Worm (Caenorhabditis elegans) whole organism, young adult: Measurements from ENCODE around the gene sknr-1.

ENCODE experiments used
- B0035.1 ChIP-seq: sonication (generic microtip); optimal IDR thresholded peaks from 2 replicates; lab custom pipeline; 2016; ENCODE audit warnings: missing genetic modification characterization, mild to moderate bottlenecking, missing compliant biosample characterization, missing genotype, missing genetic modification reagents
- B0336.3 ChIP-seq: fragments of 200-800 bp; sonication (Bioruptor generic); IDR thresholded peaks from 2 replicates; pipeline ENCODE4 v1.3.6; 2022; ENCODE audit warnings: missing genetic modification characterization, missing compliant biosample characterization
- C06A6.2 ChIP-seq: fragments of 200-800 bp; sonication (Bioruptor generic); conservative IDR thresholded peaks from 2 replicates; pipeline ENCODE4 v1.3.6; 2022; ENCODE audit warnings: missing genetic modification characterization, missing compliant biosample characterization
- F37B4.10 ChIP-seq: fragments of 200-800 bp; sonication (Bioruptor generic); IDR thresholded peaks from 2 replicates; pipeline ENCODE4 v1.3.6; 2022; ENCODE audit warnings: missing genetic modification characterization, missing compliant biosample characterization
- F39B2.1 ChIP-seq: fragments of 200-800 bp; sonication (Bioruptor generic); IDR thresholded peaks from 2 replicates; pipeline ENCODE4 v1.3.6; 2022; ENCODE audit warnings: missing genetic modification reagents, missing genetic modification characterization, missing compliant biosample characterization
- F55B11.4 ChIP-seq: sonication (generic microtip); optimal IDR thresholded peaks from 2 replicates; lab custom pipeline; 2016; ENCODE audit warnings: missing compliant biosample characterization, missing genetic modification characterization, borderline replicate concordance; ENCODE audit not compliant: insufficient read depth
- F57C9.4 ChIP-seq: sonication (generic microtip); optimal IDR thresholded peaks from 2 replicates; lab custom pipeline; 2017; ENCODE audit warnings: mild to moderate bottlenecking, missing genetic modification characterization, missing compliant biosample characterization
- K11D2.4 ChIP-seq: fragments of 200-800 bp; sonication (Bioruptor generic); IDR thresholded peaks from 2 replicates; pipeline ENCODE4 v1.3.6; 2022; ENCODE audit warnings: missing genetic modification reagents, missing genetic modification characterization, missing compliant biosample characterization
- T26A5.8 ChIP-seq: sonication (generic microtip); optimal IDR thresholded peaks from 2 replicates; lab custom pipeline; 2016; ENCODE audit warnings: missing genetic modification characterization, missing compliant biosample characterization
- Y53G8AR.9 ChIP-seq: fragments of 200-800 bp; sonication (Bioruptor generic); conservative IDR thresholded peaks from 2 replicates; pipeline ENCODE4 v1.3.6; 2022; ENCODE audit warnings: missing genetic modification reagents, missing genetic modification characterization, missing compliant biosample characterization
- Y67H2A.10 ChIP-seq: fragments of 200-800 bp; sonication (Bioruptor generic); conservative IDR thresholded peaks from 2 replicates; pipeline ENCODE4 v1.3.6; 2022; ENCODE audit warnings: missing genetic modification reagents, missing genetic modification characterization, missing compliant biosample characterization
- Y95B8A.8 ChIP-seq: fragments of 200-800 bp; sonication (Bioruptor generic); IDR thresholded peaks from 2 replicates; pipeline ENCODE4 v1.3.6; 2022; ENCODE audit warnings: missing genetic modification reagents, missing genetic modification characterization, missing compliant biosample characterization
- attf-5 ChIP-seq: fragments of 200-800 bp; sonication (Bioruptor generic); optimal IDR thresholded peaks from 2 replicates; lab custom pipeline; 2018; ENCODE audit warnings: mild to moderate bottlenecking, missing genetic modification characterization, missing compliant biosample characterization
- ccch-3 ChIP-seq: fragments of 200-800 bp; sonication (Bioruptor generic); optimal IDR thresholded peaks from 2 replicates; lab custom pipeline; 2018; ENCODE audit warnings: mild to moderate bottlenecking, missing genetic modification characterization, missing compliant biosample characterization
- ceh-58 ChIP-seq: fragments of 200-800 bp; sonication (Bioruptor generic); IDR thresholded peaks from 2 replicates; pipeline ENCODE4 v1.3.6; 2022; ENCODE audit warnings: missing genetic modification characterization, missing compliant biosample characterization
- egl-18 ChIP-seq: fragments of 200-800 bp; sonication (Bioruptor generic); IDR thresholded peaks from 2 replicates; pipeline ENCODE4 v1.3.6; 2022; ENCODE audit warnings: missing genetic modification reagents, missing genetic modification characterization, missing compliant biosample characterization
- ets-4 ChIP-seq: fragments of 200-800 bp; sonication (Bioruptor generic); optimal IDR thresholded peaks from 2 replicates; lab custom pipeline; 2018; ENCODE audit warnings: mild to moderate bottlenecking, missing genetic modification characterization, missing compliant biosample characterization
- gei-17 ChIP-seq: fragments of 200-800 bp; sonication (Bioruptor generic); optimal IDR thresholded peaks from 2 replicates; lab custom pipeline; 2018; ENCODE audit warnings: mild to moderate bottlenecking, missing genetic modification characterization, missing compliant biosample characterization
- hlh-12 ChIP-seq: sonication (generic microtip); optimal IDR thresholded peaks from 2 replicates; lab custom pipeline; 2016; ENCODE audit warnings: missing genetic modification characterization, missing compliant biosample characterization
- lag-1 ChIP-seq: fragments of 200-800 bp; sonication (Bioruptor generic); IDR thresholded peaks from 2 replicates; pipeline ENCODE4 v1.3.6; 2022; ENCODE audit warnings: missing genetic modification reagents, missing genetic modification characterization, missing compliant biosample characterization
- lin-26 ChIP-seq: fragments of 200-800 bp; sonication (Bioruptor generic); IDR thresholded peaks from 2 replicates; pipeline ENCODE4 v1.3.6; 2022; ENCODE audit warnings: missing genetic modification reagents, missing genetic modification characterization, missing compliant biosample characterization
- lin-40 ChIP-seq: sonication (generic microtip); optimal IDR thresholded peaks from 2 replicates; lab custom pipeline; 2016; ENCODE audit warnings: missing genetic modification characterization, mild to moderate bottlenecking, missing compliant biosample characterization, missing genotype, missing genetic modification reagents
- lsl-1 ChIP-seq: fragments of 200-800 bp; sonication (Bioruptor generic); optimal IDR thresholded peaks from 2 replicates; lab custom pipeline; 2018; ENCODE audit warnings: mild to moderate bottlenecking, missing genetic modification characterization, moderate library complexity, missing compliant biosample characterization
- lsy-27 ChIP-seq: sonication (generic microtip); optimal IDR thresholded peaks from 2 replicates; lab custom pipeline; 2017; ENCODE audit warnings: missing genetic modification characterization, mild to moderate bottlenecking, missing compliant biosample characterization, antibody characterized with exemption, missing genotype, borderline replicate concordance; ENCODE audit not compliant: insufficient read depth
- madf-10 ChIP-seq: sonication (generic microtip); optimal IDR thresholded peaks from 2 replicates; lab custom pipeline; 2016; ENCODE audit warnings: mild to moderate bottlenecking, missing genetic modification characterization, missing compliant biosample characterization
- madf-3 ChIP-seq: fragments of 200-800 bp; sonication (Bioruptor generic); IDR thresholded peaks from 2 replicates; pipeline ENCODE4 v1.3.6; 2022; ENCODE audit warnings: missing genetic modification reagents, missing genetic modification characterization, missing compliant biosample characterization
- madf-6 ChIP-seq: fragments of 200-800 bp; sonication (Bioruptor generic); IDR thresholded peaks from 2 replicates; pipeline ENCODE4 v1.3.6; 2022; ENCODE audit warnings: missing genetic modification reagents, missing genetic modification characterization, missing compliant biosample characterization
- madf-8 ChIP-seq: fragments of 200-800 bp; sonication (Bioruptor generic); conservative IDR thresholded peaks from 2 replicates; pipeline ENCODE4 v1.3.6; 2022; ENCODE audit warnings: missing genetic modification reagents, missing genetic modification characterization, missing compliant biosample characterization
- mcd-1 ChIP-seq: fragments of 200-800 bp; sonication (Bioruptor generic); IDR thresholded peaks from 2 replicates; pipeline ENCODE4 v1.3.6; 2022; ENCODE audit warnings: missing genetic modification reagents, missing genetic modification characterization, missing compliant biosample characterization
- nfya-2 ChIP-seq: fragments of 200-800 bp; sonication (Bioruptor generic); IDR thresholded peaks from 2 replicates; pipeline ENCODE4 v1.3.6; 2022; ENCODE audit warnings: missing genetic modification reagents, missing genetic modification characterization, missing compliant biosample characterization
- nhr-120 ChIP-seq: fragments of 200-800 bp; sonication (Bioruptor generic); IDR thresholded peaks from 2 replicates; pipeline ENCODE4 v1.3.6; 2022; ENCODE audit warnings: missing genetic modification characterization, missing compliant biosample characterization
- nhr-80 ChIP-seq: sonication (generic microtip); optimal IDR thresholded peaks from 2 replicates; lab custom pipeline; 2016; ENCODE audit warnings: missing genetic modification characterization, missing compliant biosample characterization
- snpc-1.1 ChIP-seq: sonication (generic microtip); optimal IDR thresholded peaks from 2 replicates; lab custom pipeline; 2017; ENCODE audit warnings: missing genetic modification characterization, mild to moderate bottlenecking, missing compliant biosample characterization, antibody characterized with exemption, moderate library complexity, missing genotype, missing genetic modification reagents; ENCODE audit not compliant: insufficient read depth
- somi-1 ChIP-seq: fragments of 200-800 bp; sonication (Bioruptor generic); optimal IDR thresholded peaks from 2 replicates; lab custom pipeline; 2018; ENCODE audit warnings: mild to moderate bottlenecking, missing genetic modification characterization, missing compliant biosample characterization
- tbx-9 ChIP-seq: sonication (generic microtip); optimal IDR thresholded peaks from 2 replicates; lab custom pipeline; 2016; ENCODE audit warnings: borderline replicate concordance, missing genetic modification characterization, inconsistent platforms, missing compliant biosample characterization
- zim-3 ChIP-seq: sonication (generic microtip); optimal IDR thresholded peaks from 2 replicates; lab custom pipeline; 2017; ENCODE audit warnings: mild to moderate bottlenecking, missing genetic modification characterization, moderate library complexity, missing compliant biosample characterization
- ztf-28 ChIP-seq: fragments of 200-800 bp; sonication (Bioruptor generic); IDR thresholded peaks from 2 replicates; pipeline ENCODE4 v1.3.6; 2022; ENCODE audit warnings: missing genetic modification reagents, missing genetic modification characterization, missing compliant biosample characterization

Gene sknr-1

ce11 chrV:2660457-2660856, 35.2 kb upstream of the sknr-1 start:
- TF ChIP-seq ets-4 (GFP tag; lab: Kevin White, UChicago) = no peak
- no peak for TF ChIP-seq lsl-1 (GFP tag; lab: Kevin White, UChicago)
- TF ChIP-seq hlh-12 (tag; lab: Kevin White, UChicago) = no peak
- TF ChIP-seq nhr-120 (GFP tag; lab: Robert Waterston, UW) = no peak
- TF ChIP-seq lin-26 (GFP tag; lab: Robert Waterston, UW) = no peak

- TF ChIP-seq Y95B8A.8 (no peak), B0035.1 (tag; lab: Kevin White, UChicago) (no peak), nhr-80 (tag; lab: Kevin White, UChicago) (peak; percentile 82), mcd-1 (peak; percentile 87), lag-1 (no peak), lsy-27 (tag; lab: Kevin White, UChicago) (no peak), ccch-3 (no peak), C06A6.2 (GFP tag; lab: Robert Waterston, UW) (no peak)
Measured at ce11 chrV:2657682-2658081, 32.4 kb upstream of the sknr-1 start.

ce11 chrV:2656159-2656558, 30.9 kb upstream of the sknr-1 start:
- TF ChIP-seq tbx-9 (tag; lab: Kevin White, UChicago) (no peak), zim-3 (no peak), madf-8 (GFP tag; lab: Robert Waterston, UW) (0 out of 2 replicates have a peak, but pooled peaks have one; percentile 13), nhr-80 (tag; lab: Kevin White, UChicago) (peak; percentile 21), madf-6 (GFP tag; lab: Robert Waterston, UW) (peak; percentile 46; the same call in 1 of the 2 replicates), madf-10 (tag; lab: Kevin White, UChicago) (no peak), F39B2.1 (GFP tag; lab: Robert Waterston, UW) (no peak), egl-18 (GFP tag; lab: Robert Waterston, UW) (no peak), lsy-27 (tag; lab: Kevin White, UChicago) (no peak), ztf-28 (GFP tag; lab: Robert Waterston, UW) (no peak), attf-5 (GFP tag; lab: Kevin White, UChicago) (peak; percentile 7)

ce11 chrV:2652557-2653133, 27.4 kb upstream of the sknr-1 start, which contains the start of the genes W02H5.8 and angl-1:
Gene W02H5.8, minus strand, starts transcription at chrV:2652657.
Gene angl-1, plus strand, starts transcription at chrV:2653083.
- no peak for TF ChIP-seq B0336.3 (GFP tag; lab: Robert Waterston, UW)
- TF ChIP-seq attf-5 (GFP tag; lab: Kevin White, UChicago) = no peak
- TF ChIP-seq Y53G8AR.9 (GFP tag; lab: Robert Waterston, UW) = no peak
- TF ChIP-seq F55B11.4 = no peak
- TF ChIP-seq lin-40 (tag; lab: Kevin White, UChicago) = no peak
- no peak for TF ChIP-seq somi-1 (GFP tag; lab: Kevin White, UChicago)
- no peak for TF ChIP-seq madf-3 (GFP tag; lab: Robert Waterston, UW)
- no peak for TF ChIP-seq snpc-1.1 (tag; lab: Kevin White, UChicago)
- no peak for TF ChIP-seq T26A5.8 (tag; lab: Kevin White, UChicago)
- no peak for TF ChIP-seq gei-17 (GFP tag; lab: Kevin White, UChicago)

ce11 chrV:2650980-2651379, 25.7 kb upstream of the sknr-1 start:
- no peak for TF ChIP-seq K11D2.4 (GFP tag; lab: Robert Waterston, UW)
- no peak for TF ChIP-seq nfya-2
- TF ChIP-seq ceh-58 (GFP tag; lab: Robert Waterston, UW) = no peak
- no peak for TF ChIP-seq F37B4.10
- TF ChIP-seq lsl-1 (GFP tag; lab: Kevin White, UChicago) = no peak
- no peak for TF ChIP-seq madf-6 (GFP tag; lab: Robert Waterston, UW)
- no peak for TF ChIP-seq Y67H2A.10 (GFP tag; lab: Robert Waterston, UW)
- TF ChIP-seq F57C9.4 (tag; lab: Kevin White, UChicago) = no peak
- no peak for TF ChIP-seq snpc-1.1 (tag; lab: Kevin White, UChicago)
- no peak for TF ChIP-seq C06A6.2 (GFP tag; lab: Robert Waterston, UW)
